Worm (Caenorhabditis elegans) whole organism, mixed stage, embryonic: ENCODE measurements around the gene T01E8.1.
A peak's percentile ranks its signal among the peaks of the same experiment; 100 is the strongest.

ENCODE experiments used
- bed-3 ChIP-seq: fragments of 200-800 bp; sonication (Bioruptor generic); optimal IDR thresholded peaks from 3 replicates; lab custom pipeline; 2018; ENCODE audit warnings: mild to moderate bottlenecking, missing genetic modification characterization, moderate library complexity, missing compliant biosample characterization
- blmp-1 ChIP-seq: fragments of 150-350 bp; optimal IDR thresholded peaks from 2 replicates; lab custom pipeline; 2014; ENCODE audit warnings: missing biosample characterization, missing genetic modification characterization
- ceh-39 ChIP-seq: fragments of 150-350 bp; optimal IDR thresholded peaks from 2 replicates; lab custom pipeline; 2014; ENCODE audit warnings: missing biosample characterization, missing genetic modification characterization
- ceh-43 ChIP-seq: fragments of 200-800 bp; sonication (Bioruptor generic); optimal IDR thresholded peaks from 2 replicates; lab custom pipeline; 2018; ENCODE audit warnings: mild to moderate bottlenecking, missing genetic modification characterization, moderate library complexity, missing compliant biosample characterization
- ceh-83 ChIP-seq: fragments of 200-800 bp; sonication (Bioruptor generic); optimal IDR thresholded peaks from 2 replicates; lab custom pipeline; 2018; ENCODE audit warnings: mild to moderate bottlenecking, missing genetic modification characterization, missing compliant biosample characterization
- ces-1 ChIP-seq: fragments of 150-350 bp; optimal IDR thresholded peaks from 2 replicates; lab custom pipeline; 2014; ENCODE audit warnings: missing biosample characterization, missing genetic modification reagents, missing genetic modification characterization
- cnd-1 ChIP-seq: fragments of 200-800 bp; sonication (Bioruptor generic); optimal IDR thresholded peaks from 2 replicates; lab custom pipeline; 2018; ENCODE audit warnings: mild to moderate bottlenecking, missing genetic modification characterization, missing compliant biosample characterization
- drap-1 ChIP-seq: fragments of 200-800 bp; sonication (Bioruptor generic); optimal IDR thresholded peaks from 3 replicates; lab custom pipeline; 2018; ENCODE audit warnings: mild to moderate bottlenecking, missing genetic modification characterization, missing compliant biosample characterization
- elt-1 ChIP-seq: sonication (generic microtip); optimal IDR thresholded peaks from 2 replicates; lab custom pipeline; 2017; ENCODE audit warnings: missing genetic modification characterization, mild to moderate bottlenecking, missing compliant biosample characterization, antibody characterized with exemption, moderate library complexity, borderline replicate concordance; ENCODE audit not compliant: insufficient read depth
- elt-3 ChIP-seq: fragments of 150-350 bp; optimal IDR thresholded peaks from 2 replicates; lab custom pipeline; 2014; ENCODE audit warnings: missing biosample characterization, missing genetic modification characterization
- flh-1 ChIP-seq: fragments of 200-800 bp; sonication (Bioruptor generic); optimal IDR thresholded peaks from 2 replicates; lab custom pipeline; 2018; ENCODE audit warnings: mild to moderate bottlenecking, missing genetic modification characterization, moderate library complexity, missing compliant biosample characterization
- ham-2 ChIP-seq: fragments of 200-800 bp; sonication (Bioruptor generic); optimal IDR thresholded peaks from 2 replicates; lab custom pipeline; 2018; ENCODE audit warnings: mild to moderate bottlenecking, missing genetic modification characterization, missing compliant biosample characterization
- hlh-1 ChIP-seq: fragments of 150-350 bp; optimal IDR thresholded peaks from 2 replicates; lab custom pipeline; 2014; ENCODE audit warnings: missing biosample characterization, missing genetic modification reagents, missing genetic modification characterization
- lin-32 ChIP-seq: fragments of 200-800 bp; sonication (Bioruptor generic); optimal IDR thresholded peaks from 2 replicates; lab custom pipeline; 2018; ENCODE audit warnings: mild to moderate bottlenecking, missing genetic modification characterization, missing compliant biosample characterization
- lsy-2 ChIP-seq: fragments of 150-350 bp; optimal IDR thresholded peaks from 2 replicates; lab custom pipeline; 2014; ENCODE audit warnings: missing biosample characterization, missing genetic modification characterization
- mab-5 ChIP-seq: fragments of 150-350 bp; optimal IDR thresholded peaks from 2 replicates; lab custom pipeline; 2014; ENCODE audit warnings: missing biosample characterization, missing genetic modification characterization
- mep-1 ChIP-seq: fragments of 150-350 bp; optimal IDR thresholded peaks from 2 replicates; lab custom pipeline; 2017; ENCODE audit warnings: missing biosample characterization, missing genetic modification reagents, missing genetic modification characterization, inconsistent platforms
- mls-2 ChIP-seq: sonication (generic microtip); optimal IDR thresholded peaks from 2 replicates; lab custom pipeline; 2016; ENCODE audit warnings: mild to moderate bottlenecking, missing genetic modification characterization, moderate library complexity, missing compliant biosample characterization
- nhr-12 ChIP-seq: fragments of 150-350 bp; optimal IDR thresholded peaks from 2 replicates; lab custom pipeline; 2014; ENCODE audit warnings: missing biosample characterization, missing genetic modification characterization
- nhr-2 ChIP-seq: fragments of 150-350 bp; optimal IDR thresholded peaks from 2 replicates; lab custom pipeline; 2014; ENCODE audit warnings: missing biosample characterization, missing genetic modification characterization
- nhr-237 ChIP-seq: fragments of 150-350 bp; optimal IDR thresholded peaks from 2 replicates; lab custom pipeline; 2014; ENCODE audit warnings: missing biosample characterization, missing genetic modification characterization
- nhr-28 ChIP-seq: fragments of 150-350 bp; optimal IDR thresholded peaks from 2 replicates; lab custom pipeline; 2014; ENCODE audit warnings: missing biosample characterization, missing genetic modification characterization
- nhr-76 ChIP-seq: sonication (generic microtip); optimal IDR thresholded peaks from 2 replicates; lab custom pipeline; 2017; ENCODE audit warnings: missing biosample characterization, missing genetic modification characterization
- pha-4 ChIP-seq: fragments of 150-350 bp; optimal IDR thresholded peaks from 2 replicates; lab custom pipeline; 2018; ENCODE audit warnings: missing biosample characterization, missing genetic modification reagents, missing genetic modification characterization
- sem-2 ChIP-seq: fragments of 200-800 bp; sonication (Bioruptor generic); optimal IDR thresholded peaks from 2 replicates; lab custom pipeline; 2018; ENCODE audit warnings: mild to moderate bottlenecking, missing genetic modification characterization, missing compliant biosample characterization
- snpc-4 ChIP-seq: fragments of 150-350 bp; optimal IDR thresholded peaks from 2 replicates; lab custom pipeline; 2014; ENCODE audit warnings: missing biosample characterization, missing genetic modification characterization
- sptf-1 ChIP-seq: sonication (generic microtip); optimal IDR thresholded peaks from 2 replicates; lab custom pipeline; 2017; ENCODE audit warnings: mild to moderate bottlenecking, missing genetic modification characterization, moderate library complexity, missing compliant biosample characterization
- tbx-8 ChIP-seq: fragments of 200-800 bp; sonication (Bioruptor generic); optimal IDR thresholded peaks from 2 replicates; lab custom pipeline; 2018; ENCODE audit warnings: mild to moderate bottlenecking, missing genetic modification characterization, moderate library complexity, missing compliant biosample characterization
- unc-120 ChIP-seq: sonication (generic microtip); optimal IDR thresholded peaks from 2 replicates; lab custom pipeline; 2017; ENCODE audit warnings: missing genetic modification characterization, missing compliant biosample characterization; ENCODE audit not compliant: poor library complexity, severe bottlenecking
- unc-39 ChIP-seq: fragments of 150-350 bp; optimal IDR thresholded peaks from 2 replicates; lab custom pipeline; 2014; ENCODE audit warnings: missing biosample characterization, missing genetic modification characterization
- unc-62 ChIP-seq: fragments of 150-350 bp; optimal IDR thresholded peaks from 2 replicates; lab custom pipeline; 2014; ENCODE audit warnings: missing biosample characterization, missing genetic modification reagents, missing genetic modification characterization
- zip-8 ChIP-seq: fragments of 150-350 bp; optimal IDR thresholded peaks from 2 replicates; lab custom pipeline; 2014; ENCODE audit warnings: missing biosample characterization, missing genetic modification characterization
- ztf-11 ChIP-seq: fragments of 150-350 bp; optimal IDR thresholded peaks from 2 replicates; lab custom pipeline; 2014; ENCODE audit warnings: missing biosample characterization, missing genetic modification characterization

T01E8.1 gene

DNA sequence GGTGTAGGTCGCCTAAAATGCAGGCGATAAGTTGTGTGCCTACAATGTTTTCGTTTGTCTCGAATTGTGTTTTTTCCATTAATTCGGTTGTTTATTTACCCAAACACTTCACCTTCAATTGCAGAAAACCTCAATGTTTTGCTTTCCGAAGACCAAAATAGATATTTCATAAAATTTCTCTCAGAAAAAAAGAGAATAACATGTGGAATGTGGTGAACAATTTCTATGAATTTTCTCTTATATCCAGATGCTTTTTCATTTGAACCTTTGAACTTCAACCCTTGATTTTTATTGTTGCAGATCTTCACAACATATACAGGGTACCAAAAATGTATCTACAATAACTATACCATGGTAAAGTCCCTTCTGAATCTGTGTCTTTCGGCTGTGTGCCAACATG lies at the start of gene T01E8.1:
Gene T01E8.1, plus strand, starts transcription at position 301 of the 400 bp plus-strand sequence.
- TF ChIP-seq lin-32 (GFP tag; lab: Kevin White, UChicago) (no peak), pha-4 (tag; lab: Kevin White, UChicago) (no peak), ceh-39 (tag; lab: Kevin White, UChicago) (no peak), blmp-1 (tag; lab: Kevin White, UChicago) (no peak), flh-1 (GFP tag; lab: Kevin White, UChicago) (no peak), ces-1 (GFP tag; lab: Kevin White, UChicago) (no peak)

DNA sequence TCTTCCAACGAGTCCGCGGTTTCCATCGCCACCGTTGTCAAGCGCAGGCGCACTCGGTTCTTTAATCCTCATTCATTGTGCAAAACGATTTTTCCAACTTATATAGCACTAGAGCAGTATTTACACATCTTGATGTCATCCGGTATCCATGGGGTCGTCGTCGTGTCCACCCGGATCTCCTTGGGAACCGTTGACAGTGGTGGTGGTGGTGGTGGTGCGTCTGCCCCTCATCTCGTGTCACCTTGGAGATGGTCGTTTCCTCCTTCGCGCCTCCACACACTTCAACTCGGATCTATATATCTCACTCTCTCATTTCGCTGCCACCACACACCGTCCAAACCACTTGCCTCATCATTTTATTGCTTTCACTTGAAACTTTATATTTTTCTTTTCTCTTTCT lies 43.7 kb upstream of the T01E8.1 start:
- no peak for TF ChIP-seq mab-5 (tag; lab: Kevin White, UChicago)
- no peak for TF ChIP-seq bed-3 (GFP tag; lab: Kevin White, UChicago)
- no peak for TF ChIP-seq mep-1 (tag; lab: Kevin White, UChicago)
- TF ChIP-seq zip-8: no peak
- no peak for TF ChIP-seq unc-120 (tag; lab: Kevin White, UChicago)
- no peak for TF ChIP-seq mls-2
- no peak for TF ChIP-seq nhr-76
- TF ChIP-seq nhr-237 (tag; lab: Kevin White, UChicago): no peak
- TF ChIP-seq ceh-43 (GFP tag; lab: Kevin White, UChicago): no peak
- no peak for TF ChIP-seq cnd-1 (tag; lab: Kevin White, UChicago)
- no peak for TF ChIP-seq elt-3 (tag; lab: Kevin White, UChicago)
- TF ChIP-seq unc-39 (tag; lab: Kevin White, UChicago): no peak
- no peak for TF ChIP-seq lsy-2
- TF ChIP-seq sem-2: no peak
- no peak for TF ChIP-seq unc-62 (GFP tag; lab: Kevin White, UChicago)

DNA sequence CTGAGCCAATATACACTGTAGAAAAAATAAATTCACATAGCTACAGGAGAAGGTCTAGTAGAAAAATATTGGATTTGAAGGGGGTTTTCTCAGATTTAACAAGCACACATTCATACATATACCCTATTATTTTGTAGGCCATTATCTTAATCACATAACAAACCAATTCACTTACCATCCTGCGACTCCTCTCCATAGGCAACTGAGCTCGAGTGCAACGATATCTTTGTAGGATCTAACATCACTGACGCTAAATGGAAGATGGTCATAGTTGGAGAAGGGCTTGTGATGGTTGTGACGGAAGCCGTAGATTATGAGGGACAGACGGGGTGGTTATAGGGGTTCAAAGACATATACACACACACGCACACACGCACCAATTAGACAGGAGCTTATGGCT lies 42.4 kb upstream of the T01E8.1 start:
- TF ChIP-seq tbx-8 (GFP tag; lab: Kevin White, UChicago) (no peak), bed-3 (GFP tag; lab: Kevin White, UChicago) (no peak), elt-1 (tag; lab: Kevin White, UChicago) (no peak), sem-2 (no peak), nhr-12 (tag; lab: Kevin White, UChicago) (no peak)

DNA sequence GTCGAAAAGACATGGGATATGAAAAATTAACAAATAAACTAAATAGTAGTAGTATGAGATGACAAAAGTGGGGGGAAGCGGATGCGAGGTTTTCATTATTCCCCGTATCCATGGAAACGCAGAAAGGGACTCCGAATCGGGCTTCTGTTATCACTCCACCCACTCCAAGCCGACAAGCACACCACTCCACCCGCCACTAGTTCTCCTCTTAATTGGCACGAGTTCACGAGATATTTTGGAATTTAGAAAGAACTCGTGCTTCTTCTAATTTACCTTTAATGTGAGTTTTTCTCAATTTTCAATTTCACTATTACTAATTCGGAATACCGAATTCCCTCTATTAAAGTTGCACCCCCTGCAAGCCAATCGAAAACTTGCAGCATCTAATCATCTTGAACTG lies 40.2 kb upstream of the T01E8.1 start:
- no peak for TF ChIP-seq lin-32 (GFP tag; lab: Kevin White, UChicago)
- TF ChIP-seq ham-2: no peak
- no peak for TF ChIP-seq blmp-1 (tag; lab: Kevin White, UChicago)
- no peak for TF ChIP-seq zip-8
- no peak for TF ChIP-seq ces-1 (GFP tag; lab: Kevin White, UChicago)
- TF ChIP-seq flh-1 (GFP tag; lab: Kevin White, UChicago): no peak
- TF ChIP-seq lsy-2: no peak
- TF ChIP-seq ceh-43 (GFP tag; lab: Kevin White, UChicago): no peak
- TF ChIP-seq nhr-12 (tag; lab: Kevin White, UChicago): no peak
- no peak for TF ChIP-seq snpc-4
- TF ChIP-seq ceh-83: no peak
- no peak for TF ChIP-seq tbx-8 (GFP tag; lab: Kevin White, UChicago)
- no peak for TF ChIP-seq ztf-11 (tag; lab: Kevin White, UChicago)
- no peak for TF ChIP-seq ceh-39 (tag; lab: Kevin White, UChicago)
- TF ChIP-seq, all 35 proteins: peak for 0

ce11 chrII:10167731-10168130 lies 38.8 kb upstream of the T01E8.1 start:
- TF ChIP-seq mab-5 (tag; lab: Kevin White, UChicago) (no peak), ces-1 (GFP tag; lab: Kevin White, UChicago) (peak; percentile 47)
- TF ChIP-seq, all 35 proteins: peak for 1

DNA sequence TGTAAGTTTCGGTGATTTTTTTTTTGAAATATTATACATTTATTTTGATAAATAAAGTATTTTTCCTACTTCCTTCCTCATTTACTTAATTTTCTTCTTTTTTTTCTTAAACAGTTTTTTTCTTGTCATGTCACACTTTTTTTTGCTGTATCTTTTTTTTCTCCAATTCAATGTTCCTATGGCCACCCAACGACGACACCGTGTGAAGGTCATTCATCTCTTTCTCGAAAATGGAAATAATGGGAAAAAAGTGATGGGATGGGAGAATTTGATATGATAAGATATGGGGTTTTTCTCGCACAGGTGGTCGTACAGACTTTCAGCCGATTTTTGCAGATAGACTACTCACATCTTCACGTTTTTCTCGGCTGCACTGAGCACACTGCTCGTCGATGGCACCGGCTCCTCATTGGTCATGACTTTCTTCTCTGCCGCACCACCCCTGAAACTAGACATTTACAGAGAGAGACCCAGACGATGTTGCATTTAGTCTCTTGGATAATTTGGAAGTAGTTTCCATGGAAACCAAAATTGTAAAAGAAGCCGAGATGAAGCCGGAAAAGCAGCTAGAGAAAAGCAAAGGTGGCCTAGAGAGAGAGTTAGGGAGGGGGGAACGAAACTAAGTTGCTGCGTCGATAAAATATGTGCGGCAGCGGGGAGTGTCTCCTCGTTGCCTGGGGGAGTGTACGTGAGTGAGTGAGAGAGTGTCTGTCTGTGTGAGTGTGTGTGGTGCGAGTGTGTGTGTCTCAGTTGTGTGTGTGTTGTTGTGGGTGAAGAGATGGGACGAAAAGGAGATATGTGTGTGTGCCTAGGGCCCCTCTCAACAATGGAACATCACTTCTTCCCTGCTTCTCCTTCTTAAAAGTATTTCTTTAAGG lies 37.4 kb upstream of the T01E8.1 start, which contains the start of gene daf-19:
Gene daf-19, minus strand, starts transcription at position 442 of the 878 bp plus-strand sequence.
- TF ChIP-seq nhr-28 (tag; lab: Kevin White, UChicago): no peak
- TF ChIP-seq ham-2: peak; percentile 95
- peak; percentile 27 for TF ChIP-seq tbx-8 (GFP tag; lab: Kevin White, UChicago)
- peak; percentile 31 for TF ChIP-seq sem-2
- TF ChIP-seq pha-4 (tag; lab: Kevin White, UChicago): peak; percentile 36
- peak; percentile 8 for TF ChIP-seq unc-39 (tag; lab: Kevin White, UChicago)
- peak; percentile 76 for TF ChIP-seq unc-120 (tag; lab: Kevin White, UChicago)
- peak; percentile 72 for TF ChIP-seq cnd-1 (tag; lab: Kevin White, UChicago)
- TF ChIP-seq mab-5 (tag; lab: Kevin White, UChicago): no peak
- TF ChIP-seq nhr-237 (tag; lab: Kevin White, UChicago): peak; percentile 42
- TF ChIP-seq lin-32 (GFP tag; lab: Kevin White, UChicago): peak; percentile 63
- TF ChIP-seq ztf-11 (tag; lab: Kevin White, UChicago): peak; percentile 63
- TF ChIP-seq ceh-43 (GFP tag; lab: Kevin White, UChicago): peak; percentile 42
- peak; percentile 68 for TF ChIP-seq ceh-83
- no peak for TF ChIP-seq elt-3 (tag; lab: Kevin White, UChicago)
- peak; percentile 69 for TF ChIP-seq drap-1 (GFP tag; lab: Kevin White, UChicago)
- peak; percentile 17 for TF ChIP-seq ceh-39 (tag; lab: Kevin White, UChicago)
- TF ChIP-seq nhr-2 (tag; lab: Kevin White, UChicago): no peak
- peak; percentile 55 for TF ChIP-seq bed-3 (GFP tag; lab: Kevin White, UChicago)
- TF ChIP-seq zip-8: no peak
- TF ChIP-seq hlh-1 (tag; lab: Kevin White, UChicago): peak; percentile 85
- no peak for TF ChIP-seq snpc-4
- TF ChIP-seq lsy-2: peak; percentile 74
- TF ChIP-seq ces-1 (GFP tag; lab: Kevin White, UChicago): peak; percentile 60
- TF ChIP-seq elt-1 (tag; lab: Kevin White, UChicago): peak; percentile 20
- peak; percentile 91 for TF ChIP-seq mls-2
- TF ChIP-seq sptf-1 (tag; lab: Kevin White, UChicago): peak; percentile 92
- no peak for TF ChIP-seq nhr-76
